Worm (Caenorhabditis elegans) whole organism, mixed stage, embryonic: ENCODE data around the gene F01G4.4.
A peak's percentile ranks its signal among the peaks of the same experiment; 100 is the strongest.

Experiments
- M03D4.4 ChIP-seq: sonication (generic microtip); optimal IDR thresholded peaks from 2 replicates; lab custom pipeline; 2017; ENCODE audit warnings: mild to moderate bottlenecking, missing genetic modification characterization, missing compliant biosample characterization
- bed-3 ChIP-seq: fragments of 200-800 bp; sonication (Bioruptor generic); optimal IDR thresholded peaks from 3 replicates; lab custom pipeline; 2018; ENCODE audit warnings: mild to moderate bottlenecking, missing genetic modification characterization, moderate library complexity, missing compliant biosample characterization
- blmp-1 ChIP-seq: fragments of 150-350 bp; optimal IDR thresholded peaks from 2 replicates; lab custom pipeline; 2014; ENCODE audit warnings: missing biosample characterization, missing genetic modification characterization
- ceh-39 ChIP-seq: fragments of 150-350 bp; optimal IDR thresholded peaks from 2 replicates; lab custom pipeline; 2014; ENCODE audit warnings: missing biosample characterization, missing genetic modification characterization
- ceh-43 ChIP-seq: fragments of 200-800 bp; sonication (Bioruptor generic); optimal IDR thresholded peaks from 2 replicates; lab custom pipeline; 2018; ENCODE audit warnings: mild to moderate bottlenecking, missing genetic modification characterization, moderate library complexity, missing compliant biosample characterization
- ceh-83 ChIP-seq: fragments of 200-800 bp; sonication (Bioruptor generic); optimal IDR thresholded peaks from 2 replicates; lab custom pipeline; 2018; ENCODE audit warnings: mild to moderate bottlenecking, missing genetic modification characterization, missing compliant biosample characterization
- ces-1 ChIP-seq: fragments of 150-350 bp; optimal IDR thresholded peaks from 2 replicates; lab custom pipeline; 2014; ENCODE audit warnings: missing biosample characterization, missing genetic modification reagents, missing genetic modification characterization
- cnd-1 ChIP-seq: fragments of 200-800 bp; sonication (Bioruptor generic); optimal IDR thresholded peaks from 2 replicates; lab custom pipeline; 2018; ENCODE audit warnings: mild to moderate bottlenecking, missing genetic modification characterization, missing compliant biosample characterization
- drap-1 ChIP-seq: fragments of 200-800 bp; sonication (Bioruptor generic); optimal IDR thresholded peaks from 3 replicates; lab custom pipeline; 2018; ENCODE audit warnings: mild to moderate bottlenecking, missing genetic modification characterization, missing compliant biosample characterization
- elt-1 ChIP-seq: sonication (generic microtip); optimal IDR thresholded peaks from 2 replicates; lab custom pipeline; 2017; ENCODE audit warnings: missing genetic modification characterization, mild to moderate bottlenecking, missing compliant biosample characterization, antibody characterized with exemption, moderate library complexity, borderline replicate concordance; ENCODE audit not compliant: insufficient read depth
- elt-3 ChIP-seq: fragments of 150-350 bp; optimal IDR thresholded peaks from 2 replicates; lab custom pipeline; 2014; ENCODE audit warnings: missing biosample characterization, missing genetic modification characterization
- flh-1 ChIP-seq: fragments of 200-800 bp; sonication (Bioruptor generic); optimal IDR thresholded peaks from 2 replicates; lab custom pipeline; 2018; ENCODE audit warnings: mild to moderate bottlenecking, missing genetic modification characterization, moderate library complexity, missing compliant biosample characterization
- ham-2 ChIP-seq: fragments of 200-800 bp; sonication (Bioruptor generic); optimal IDR thresholded peaks from 2 replicates; lab custom pipeline; 2018; ENCODE audit warnings: mild to moderate bottlenecking, missing genetic modification characterization, missing compliant biosample characterization
- hlh-1 ChIP-seq: fragments of 150-350 bp; optimal IDR thresholded peaks from 2 replicates; lab custom pipeline; 2014; ENCODE audit warnings: missing biosample characterization, missing genetic modification reagents, missing genetic modification characterization
- lin-13 ChIP-seq: fragments of 150-350 bp; optimal IDR thresholded peaks from 2 replicates; lab custom pipeline; 2014; ENCODE audit warnings: missing biosample characterization, missing genetic modification characterization
- lin-32 ChIP-seq: fragments of 200-800 bp; sonication (Bioruptor generic); optimal IDR thresholded peaks from 2 replicates; lab custom pipeline; 2018; ENCODE audit warnings: mild to moderate bottlenecking, missing genetic modification characterization, missing compliant biosample characterization
- lsy-2 ChIP-seq: fragments of 150-350 bp; optimal IDR thresholded peaks from 2 replicates; lab custom pipeline; 2014; ENCODE audit warnings: missing biosample characterization, missing genetic modification characterization
- mab-5 ChIP-seq: fragments of 150-350 bp; optimal IDR thresholded peaks from 2 replicates; lab custom pipeline; 2014; ENCODE audit warnings: missing biosample characterization, missing genetic modification characterization
- mep-1 ChIP-seq: fragments of 150-350 bp; optimal IDR thresholded peaks from 2 replicates; lab custom pipeline; 2017; ENCODE audit warnings: missing biosample characterization, missing genetic modification reagents, missing genetic modification characterization, inconsistent platforms
- mls-2 ChIP-seq: sonication (generic microtip); optimal IDR thresholded peaks from 2 replicates; lab custom pipeline; 2016; ENCODE audit warnings: mild to moderate bottlenecking, missing genetic modification characterization, moderate library complexity, missing compliant biosample characterization
- nhr-12 ChIP-seq: fragments of 150-350 bp; optimal IDR thresholded peaks from 2 replicates; lab custom pipeline; 2014; ENCODE audit warnings: missing biosample characterization, missing genetic modification characterization
- nhr-237 ChIP-seq: fragments of 150-350 bp; optimal IDR thresholded peaks from 2 replicates; lab custom pipeline; 2014; ENCODE audit warnings: missing biosample characterization, missing genetic modification characterization
- nhr-28 ChIP-seq: fragments of 150-350 bp; optimal IDR thresholded peaks from 2 replicates; lab custom pipeline; 2014; ENCODE audit warnings: missing biosample characterization, missing genetic modification characterization
- nhr-76 ChIP-seq: sonication (generic microtip); optimal IDR thresholded peaks from 2 replicates; lab custom pipeline; 2017; ENCODE audit warnings: missing biosample characterization, missing genetic modification characterization
- pha-4 ChIP-seq: fragments of 150-350 bp; optimal IDR thresholded peaks from 2 replicates; lab custom pipeline; 2018; ENCODE audit warnings: missing biosample characterization, missing genetic modification reagents, missing genetic modification characterization
- sem-2 ChIP-seq: fragments of 200-800 bp; sonication (Bioruptor generic); optimal IDR thresholded peaks from 2 replicates; lab custom pipeline; 2018; ENCODE audit warnings: mild to moderate bottlenecking, missing genetic modification characterization, missing compliant biosample characterization
- snpc-4 ChIP-seq: fragments of 150-350 bp; optimal IDR thresholded peaks from 2 replicates; lab custom pipeline; 2014; ENCODE audit warnings: missing biosample characterization, missing genetic modification characterization
- sptf-1 ChIP-seq: sonication (generic microtip); optimal IDR thresholded peaks from 2 replicates; lab custom pipeline; 2017; ENCODE audit warnings: mild to moderate bottlenecking, missing genetic modification characterization, moderate library complexity, missing compliant biosample characterization
- tbx-8 ChIP-seq: fragments of 200-800 bp; sonication (Bioruptor generic); optimal IDR thresholded peaks from 2 replicates; lab custom pipeline; 2018; ENCODE audit warnings: mild to moderate bottlenecking, missing genetic modification characterization, moderate library complexity, missing compliant biosample characterization
- unc-120 ChIP-seq: sonication (generic microtip); optimal IDR thresholded peaks from 2 replicates; lab custom pipeline; 2017; ENCODE audit warnings: missing genetic modification characterization, missing compliant biosample characterization; ENCODE audit not compliant: poor library complexity, severe bottlenecking
- unc-39 ChIP-seq: fragments of 150-350 bp; optimal IDR thresholded peaks from 2 replicates; lab custom pipeline; 2014; ENCODE audit warnings: missing biosample characterization, missing genetic modification characterization
- unc-62 ChIP-seq: fragments of 150-350 bp; optimal IDR thresholded peaks from 2 replicates; lab custom pipeline; 2014; ENCODE audit warnings: missing biosample characterization, missing genetic modification reagents, missing genetic modification characterization
- zip-8 ChIP-seq: fragments of 150-350 bp; optimal IDR thresholded peaks from 2 replicates; lab custom pipeline; 2014; ENCODE audit warnings: missing biosample characterization, missing genetic modification characterization
- ztf-11 ChIP-seq: fragments of 150-350 bp; optimal IDR thresholded peaks from 2 replicates; lab custom pipeline; 2014; ENCODE audit warnings: missing biosample characterization, missing genetic modification characterization

The F01G4.4 gene

ce11 chrIV:11102608-11103007 is 40.5 kb upstream of the F01G4.4 start, which contains the start of gene srlf-17:
srlf-17 (minus strand) TSS chrIV:11102708.
- no peak for TF ChIP-seq nhr-28 (tag; lab: Kevin White, UChicago)
- no peak for TF ChIP-seq sptf-1 (tag; lab: Kevin White, UChicago)

ce11 chrIV:11103501-11103900 is 39.6 kb upstream of the F01G4.4 start:
- no peak for TF ChIP-seq unc-39 (tag; lab: Kevin White, UChicago)
- TF ChIP-seq ceh-43 (GFP tag; lab: Kevin White, UChicago): no peak
- no peak for TF ChIP-seq sptf-1 (tag; lab: Kevin White, UChicago)
- no peak for TF ChIP-seq ztf-11 (tag; lab: Kevin White, UChicago)
- no peak for TF ChIP-seq nhr-237 (tag; lab: Kevin White, UChicago)
- no peak for TF ChIP-seq elt-3 (tag; lab: Kevin White, UChicago)
- TF ChIP-seq mls-2 (tag; lab: Kevin White, UChicago): no peak
- no peak for TF ChIP-seq elt-1 (tag; lab: Kevin White, UChicago)
- no peak for TF ChIP-seq unc-62 (GFP tag; lab: Kevin White, UChicago)
- no peak for TF ChIP-seq nhr-12 (tag; lab: Kevin White, UChicago)
- TF ChIP-seq lsy-2 (tag; lab: Kevin White, UChicago): no peak
- no peak for TF ChIP-seq flh-1 (GFP tag; lab: Kevin White, UChicago)
- TF ChIP-seq lin-13: no peak
- no peak for TF ChIP-seq nhr-28 (tag; lab: Kevin White, UChicago)
- no peak for TF ChIP-seq zip-8 (tag; lab: Kevin White, UChicago)
- TF ChIP-seq mep-1: no peak

ce11 chrIV:11105724-11106123 is 37.4 kb upstream of the F01G4.4 start, which contains the start of gene srlf-24:
srlf-24 (minus strand) TSS chrIV:11105824.
- no peak for TF ChIP-seq tbx-8 (GFP tag; lab: Kevin White, UChicago)
- no peak for TF ChIP-seq unc-39 (tag; lab: Kevin White, UChicago)
- no peak for TF ChIP-seq elt-3 (tag; lab: Kevin White, UChicago)
- TF ChIP-seq ztf-11 (tag; lab: Kevin White, UChicago): no peak
- TF ChIP-seq unc-120 (tag; lab: Kevin White, UChicago): no peak
- TF ChIP-seq unc-62 (GFP tag; lab: Kevin White, UChicago): no peak
- no peak for TF ChIP-seq mep-1
- TF ChIP-seq nhr-28 (tag; lab: Kevin White, UChicago): no peak
- no peak for TF ChIP-seq cnd-1 (tag; lab: Kevin White, UChicago)
- TF ChIP-seq pha-4: no peak
- TF ChIP-seq flh-1 (GFP tag; lab: Kevin White, UChicago): no peak
- no peak for TF ChIP-seq sptf-1 (tag; lab: Kevin White, UChicago)
- TF ChIP-seq lin-32: no peak
- TF ChIP-seq bed-3 (GFP tag; lab: Kevin White, UChicago): no peak
- no peak for TF ChIP-seq ceh-43 (GFP tag; lab: Kevin White, UChicago)
- no peak for TF ChIP-seq ces-1 (GFP tag; lab: Kevin White, UChicago)
- no peak for TF ChIP-seq nhr-237 (tag; lab: Kevin White, UChicago)
- TF ChIP-seq ceh-39: no peak
- no peak for TF ChIP-seq snpc-4 (tag; lab: Kevin White, UChicago)

- no peak for TF ChIP-seq nhr-237 (tag; lab: Kevin White, UChicago)
- TF ChIP-seq pha-4: no peak
These were observed 33.4 kb upstream of the F01G4.4 start, which contains the start of gene pigk-1 for ce11 chrIV:11109771-11110170. pigk-1 (minus strand) TSS chrIV:11110018.

ce11 chrIV:11110995-11111619 is 32.0 kb upstream of the F01G4.4 start, which contains the start of gene rps-5:
rps-5 (minus strand) TSS chrIV:11111045.
- TF ChIP-seq nhr-76 (no peak), sptf-1 (tag; lab: Kevin White, UChicago) (no peak), mep-1 (peak; percentile 41), ham-2 (GFP tag; lab: Kevin White, UChicago) (no peak), lsy-2 (tag; lab: Kevin White, UChicago) (peak; percentile 76), nhr-237 (tag; lab: Kevin White, UChicago) (peak; percentile 33), drap-1 (GFP tag; lab: Kevin White, UChicago) (no peak), ceh-83 (no peak), flh-1 (GFP tag; lab: Kevin White, UChicago) (no peak), unc-39 (tag; lab: Kevin White, UChicago) (no peak), zip-8 (tag; lab: Kevin White, UChicago) (no peak), lin-13 (peak; percentile 58), elt-3 (tag; lab: Kevin White, UChicago) (no peak), unc-62 (GFP tag; lab: Kevin White, UChicago) (no peak), snpc-4 (tag; lab: Kevin White, UChicago) (no peak), bed-3 (GFP tag; lab: Kevin White, UChicago) (no peak), ceh-39 (peak; percentile 10), lin-32 (no peak), cnd-1 (tag; lab: Kevin White, UChicago) (no peak), M03D4.4 (tag; lab: Kevin White, UChicago) (no peak), hlh-1 (tag; lab: Kevin White, UChicago) (peak; percentile 37), ceh-43 (GFP tag; lab: Kevin White, UChicago) (no peak), tbx-8 (GFP tag; lab: Kevin White, UChicago) (no peak), nhr-12 (tag; lab: Kevin White, UChicago) (no peak), elt-1 (tag; lab: Kevin White, UChicago) (no peak), pha-4 (peak; percentile 41), sem-2 (GFP tag; lab: Kevin White, UChicago) (no peak), blmp-1 (tag; lab: Kevin White, UChicago) (no peak), mls-2 (tag; lab: Kevin White, UChicago) (no peak), ztf-11 (tag; lab: Kevin White, UChicago) (no peak), nhr-28 (tag; lab: Kevin White, UChicago) (no peak), unc-120 (tag; lab: Kevin White, UChicago) (no peak), mab-5 (tag; lab: Kevin White, UChicago) (no peak), ces-1 (GFP tag; lab: Kevin White, UChicago) (peak; percentile 82)
